Worm (Caenorhabditis elegans) whole organism, L4 larva: Measurements from ENCODE around the gene R102.8.

Experiments
- F44E2.7 ChIP-seq: fragments of 200-800 bp; sonication (Bioruptor generic); IDR thresholded peaks from 2 replicates; pipeline ENCODE4 v2.1.2; 2022; ENCODE audit warnings: missing genetic modification characterization, missing compliant biosample characterization
- duxl-1 ChIP-seq: sonication (generic microtip); optimal IDR thresholded peaks from 2 replicates; lab custom pipeline; 2016; ENCODE audit warnings: mild to moderate bottlenecking, missing genetic modification characterization, moderate library complexity, missing compliant biosample characterization; ENCODE audit not compliant: poor library complexity
- egl-27 ChIP-seq: sonication (generic microtip); optimal IDR thresholded peaks from 3 replicates; lab custom pipeline; 2017; ENCODE audit warnings: missing biosample characterization, missing genetic modification reagents, missing genetic modification characterization
- zfp-3 ChIP-seq: fragments of 200-800 bp; sonication (Bioruptor generic); conservative IDR thresholded peaks from 2 replicates; pipeline ENCODE4 v1.3.6; 2022; ENCODE audit warnings: missing genetic modification reagents, missing genetic modification characterization, missing compliant biosample characterization

ce11 chrIV:10698486-10698885 lies 8.4 kb upstream of the R102.8 start:
- no peak for TF ChIP-seq zfp-3 (GFP tag; lab: Robert Waterston, UW)
- TF ChIP-seq egl-27 (tag; lab: Kevin White, UChicago) = no peak
- TF ChIP-seq F44E2.7 (GFP tag; lab: Robert Waterston, UW) = no peak
- TF ChIP-seq duxl-1 (tag; lab: Kevin White, UChicago) = no peak
